Worm (Caenorhabditis elegans): ENCODE data around the gene C33F10.4.
A peak's percentile ranks its signal among the peaks of the same experiment; 100 is the strongest.

The C33F10.4 gene

ce11 chrII:4791272-4791671, 4.3 kb upstream of the C33F10.4 start, which contains the start of gene F26G1.1 (continued):
- TF ChIP-seq xnd-1 (tag; optimal IDR thresholded peaks at IDR 0.05) (peak; percentile 22), ceh-40 (GFP tag; IDR thresholded peaks at IDR 0.05) (no peak), rcor-1 (GFP tag; IDR thresholded peaks at IDR 0.05) (0 out of 2 replicates have a peak, but pooled peaks have one; percentile 28), sptf-2 (GFP tag; optimal IDR thresholded peaks at IDR 0.05) (no peak), somi-1 (GFP tag; optimal IDR thresholded peaks at IDR 0.05) (no peak), ekl-4 (GFP tag; IDR thresholded peaks at IDR 0.05) (no peak), K12H6.12 (tag; optimal IDR thresholded peaks at IDR 0.05) (peak; percentile 9), hlh-12 (tag; optimal IDR thresholded peaks at IDR 0.05) (no peak), C06A6.2 (GFP tag; conservative IDR thresholded peaks at IDR 0.05) (no peak), ets-4 (GFP tag; optimal IDR thresholded peaks at IDR 0.05) (no peak), sdz-38 (tag; optimal IDR thresholded peaks at IDR 0.05) (no peak), madf-8 (GFP tag; conservative IDR thresholded peaks at IDR 0.05) (no peak), him-1 (tag; optimal IDR thresholded peaks at IDR 0.05) (peak; percentile 1), madf-3 (GFP tag; IDR thresholded peaks at IDR 0.05) (no peak), lsl-1 (GFP tag; optimal IDR thresholded peaks at IDR 0.05) (peak; percentile 43), D2030.7 (GFP tag; IDR thresholded peaks at IDR 0.05) (peak; percentile 41; the same call in 1 of the 2 replicates), ceh-27 (GFP tag; optimal IDR thresholded peaks at IDR 0.05) (peak; percentile 77), F39B2.1 (GFP tag; IDR thresholded peaks at IDR 0.05) (no peak), ztf-3 (GFP tag; optimal IDR thresholded peaks at IDR 0.05) (no peak), aptf-2 (GFP tag; conservative IDR thresholded peaks at IDR 0.05) (0 out of 2 replicates have a peak, but pooled peaks have one; percentile 57), nfya-2 (GFP tag; IDR thresholded peaks at IDR 0.05) (no peak), snpc-1.1 (tag; optimal IDR thresholded peaks at IDR 0.05; ENCODE audit: insufficient read depth) (no peak), efl-1 (GFP tag; optimal IDR thresholded peaks at IDR 0.05) (peak; percentile 59), lin-54 (GFP tag; optimal IDR thresholded peaks at IDR 0.05) (peak; percentile 82), hsf-1 (GFP tag; IDR thresholded peaks at IDR 0.05) (no peak), ZK185.1 (tag; optimal IDR thresholded peaks at IDR 0.05; ENCODE audit: poor library complexity, severe bottlenecking) (peak; percentile 84), athp-1 (tag; optimal IDR thresholded peaks at IDR 0.05) (no peak), lag-1 (GFP tag; IDR thresholded peaks at IDR 0.05) (no peak), T26A5.8 (tag; optimal IDR thresholded peaks at IDR 0.05) (no peak), dox-1 (GFP tag; IDR thresholded peaks at IDR 0.05) (peak; percentile 54; the same call in 1 of the 2 replicates), nhr-80 (tag; optimal IDR thresholded peaks at IDR 0.05) (no peak), cebp-1 (GFP tag; IDR thresholded peaks at IDR 0.05) (no peak), cebp-1 (tag; optimal IDR thresholded peaks at IDR 0.05) (no peak), tbx-9 (tag; optimal IDR thresholded peaks at IDR 0.05; ENCODE audit: borderline replicate concordance) (no peak), nhr-179 (tag; optimal IDR thresholded peaks at IDR 0.05) (no peak), ceh-100 (GFP tag; IDR thresholded peaks at IDR 0.05) (no peak), atf-7 (tag; optimal IDR thresholded peaks at IDR 0.05) (no peak), mel-28 (tag; optimal IDR thresholded peaks at IDR 0.05; ENCODE audit: borderline replicate concordance) (no peak), unc-62 (GFP tag; optimal IDR thresholded peaks at IDR 0.05) (no peak), die-1 (tag; optimal IDR thresholded peaks at IDR 0.05) (no peak), T07F8.4 (tag; optimal IDR thresholded peaks at IDR 0.05) (no peak), B0019.2 (GFP tag; conservative IDR thresholded peaks at IDR 0.05) (no peak), egl-18 (GFP tag; IDR thresholded peaks at IDR 0.05) (no peak), snpc-4 (GFP tag; optimal IDR thresholded peaks at IDR 0.05) (no peak), snpc-4 (tag; optimal IDR thresholded peaks at IDR 0.05) (peak in 1 of 4 experiments; percentile 25), dpff-1 (tag; optimal IDR thresholded peaks at IDR 0.05) (no peak), nfyb-1 (GFP tag; IDR thresholded peaks at IDR 0.05) (peak; percentile 53; the same call in 1 of the 2 replicates), let-607 (tag; optimal IDR thresholded peaks at IDR 0.05) (peak in 1 of 2 experiments; percentile 34), rec-8 (tag; optimal IDR thresholded peaks at IDR 0.05) (peak; percentile 49 to 82)
